Fruit fly (Drosophila melanogaster): Measurements from ENCODE around the gene CG12224.

Gene CG12224

dm6 chr3R:11947959-11948358, 33.9 kb downstream of the CG12224 start:
- no peak for TF ChIP-seq fru (GFP tag; optimal IDR thresholded peaks at IDR 0.05)
- TF ChIP-seq Mio (GFP tag; optimal IDR thresholded peaks at IDR 0.05) = no peak
- TF ChIP-seq CrebA (GFP tag; optimal IDR thresholded peaks at IDR 0.05; ENCODE audit: borderline replicate concordance) = no peak
- TF ChIP-seq usp (GFP tag; optimal IDR thresholded peaks at IDR 0.05) = no peak
- no peak for TF ChIP-seq tai (GFP tag; optimal IDR thresholded peaks at IDR 0.05)

dm6 chr3R:11947079-11947869, 34.6 kb downstream of the CG12224 start:
- TF ChIP-seq woc (GFP tag; optimal IDR thresholded peaks at IDR 0.05) (peak; percentile 47), Sp1 (GFP tag; optimal IDR thresholded peaks at IDR 0.05) (peak; percentile 45), ey (GFP tag; optimal IDR thresholded peaks at IDR 0.05) (peak; percentile 74), h (GFP tag; optimal IDR thresholded peaks at IDR 0.05) (peak; percentile 67), Jra (GFP tag; optimal IDR thresholded peaks at IDR 0.05) (no peak), Hnf4 (GFP tag; optimal IDR thresholded peaks at IDR 0.05) (peak; percentile 49), fru (GFP tag; optimal IDR thresholded peaks at IDR 0.05) (peak; percentile 71), br (GFP tag; optimal IDR thresholded peaks at IDR 0.05) (peak; percentile 53), rgr (GFP tag; optimal IDR thresholded peaks at IDR 0.05) (peak; percentile 65), HLH106 (tag; optimal IDR thresholded peaks at IDR 0.05) (peak; percentile 72), OdsH (GFP tag; optimal IDR thresholded peaks at IDR 0.05) (peak; percentile 55), dmrt93B (GFP tag; optimal IDR thresholded peaks at IDR 0.05) (peak; percentile 52), Rel (GFP tag; optimal IDR thresholded peaks at IDR 0.05) (no peak), Rel (tag; optimal IDR thresholded peaks at IDR 0.05) (no peak), GATAd (GFP tag; optimal IDR thresholded peaks at IDR 0.05) (no peak), foxo (GFP tag; optimal IDR thresholded peaks at IDR 0.05) (peak in 1 of 2 experiments; percentile 75), Dfd (GFP tag; optimal IDR thresholded peaks at IDR 0.05) (no peak), psq (GFP tag; optimal IDR thresholded peaks at IDR 0.05) (peak; percentile 68), CG9705 (GFP tag; optimal IDR thresholded peaks at IDR 0.05) (peak; percentile 4), Abd-B (GFP tag; optimal IDR thresholded peaks at IDR 0.05) (no peak)

- no peak for TF ChIP-seq HLH106 (tag; optimal IDR thresholded peaks at IDR 0.05)
- TF ChIP-seq br (GFP tag; optimal IDR thresholded peaks at IDR 0.05) = no peak
- TF ChIP-seq CG32264 (GFP tag; optimal IDR thresholded peaks at IDR 0.05) = no peak
- TF ChIP-seq sv (GFP tag; optimal IDR thresholded peaks at IDR 0.05) = no peak
- TF ChIP-seq Rel (GFP tag; optimal IDR thresholded peaks at IDR 0.05) = no peak
- TF ChIP-seq Rel (tag; optimal IDR thresholded peaks at IDR 0.05) = no peak
- no peak for TF ChIP-seq Sp1 (GFP tag; optimal IDR thresholded peaks at IDR 0.05)
- no peak for TF ChIP-seq ey (GFP tag; optimal IDR thresholded peaks at IDR 0.05)
- TF ChIP-seq Myc (optimal IDR thresholded peaks at IDR 0.05) = no peak
- TF ChIP-seq pan (optimal IDR thresholded peaks at IDR 0.05) = no peak
- TF ChIP-seq Dfd (GFP tag; optimal IDR thresholded peaks at IDR 0.05) = no peak
- no peak for TF ChIP-seq Vsx2 (GFP tag; optimal IDR thresholded peaks at IDR 0.05; ENCODE audit: partially characterized antibody)
- TF ChIP-seq GATAd (GFP tag; optimal IDR thresholded peaks at IDR 0.05) = no peak
Measured at dm6 chr3R:11945450-11946317, 36.2 kb downstream of the CG12224 start.

- TF ChIP-seq CG9705 (GFP tag; optimal IDR thresholded peaks at IDR 0.05) (no peak), Vsx2 (GFP tag; optimal IDR thresholded peaks at IDR 0.05; ENCODE audit: partially characterized antibody) (peak; percentile 62)
Measured at dm6 chr3R:11941116-11941515, 40.7 kb downstream of the CG12224 start.

- TF ChIP-seq Hr78 (GFP tag; optimal IDR thresholded peaks at IDR 0.05) (no peak), h (GFP tag; optimal IDR thresholded peaks at IDR 0.05) (peak; percentile 43), pan (optimal IDR thresholded peaks at IDR 0.05) (no peak), CrebA (GFP tag; optimal IDR thresholded peaks at IDR 0.05; ENCODE audit: borderline replicate concordance) (peak; percentile 67), Abd-B (GFP tag; optimal IDR thresholded peaks at IDR 0.05) (no peak), fru (GFP tag; optimal IDR thresholded peaks at IDR 0.05) (peak; percentile 52), dl (GFP tag; optimal IDR thresholded peaks at IDR 0.05; ENCODE audit: insufficient read depth in 1 of 2, partially characterized antibody in 2 of 2) (peak; percentile 2 to 26), Vsx2 (GFP tag; optimal IDR thresholded peaks at IDR 0.05; ENCODE audit: partially characterized antibody) (peak; percentile 30), sage (GFP tag; optimal IDR thresholded peaks at IDR 0.05) (peak; percentile 32), foxo (GFP tag; optimal IDR thresholded peaks at IDR 0.05) (peak in 1 of 2 experiments; percentile 55), tai (GFP tag; optimal IDR thresholded peaks at IDR 0.05) (no peak), Myc (optimal IDR thresholded peaks at IDR 0.05) (no peak), rgr (GFP tag; optimal IDR thresholded peaks at IDR 0.05) (peak; percentile 21), Dif (GFP tag; optimal IDR thresholded peaks at IDR 0.05; ENCODE audit: partially characterized antibody) (peak; percentile 48), Hr83 (GFP tag; optimal IDR thresholded peaks at IDR 0.05; ENCODE audit: poor library complexity, severe bottlenecking) (peak; percentile 26), sv (GFP tag; optimal IDR thresholded peaks at IDR 0.05) (no peak), woc (GFP tag; optimal IDR thresholded peaks at IDR 0.05) (peak; percentile 56), Jra (GFP tag; optimal IDR thresholded peaks at IDR 0.05) (peak; percentile 9), Rel (GFP tag; optimal IDR thresholded peaks at IDR 0.05) (peak; percentile 8), Rel (tag; optimal IDR thresholded peaks at IDR 0.05) (no peak), HLH106 (tag; optimal IDR thresholded peaks at IDR 0.05) (no peak), br (GFP tag; optimal IDR thresholded peaks at IDR 0.05) (peak; percentile 20), OdsH (GFP tag; optimal IDR thresholded peaks at IDR 0.05) (peak; percentile 31), ey (GFP tag; optimal IDR thresholded peaks at IDR 0.05) (peak; percentile 44), psq (GFP tag; optimal IDR thresholded peaks at IDR 0.05) (peak; percentile 51)
Measured at dm6 chr3R:11937427-11938114, 44.3 kb downstream of the CG12224 start.

Measured in whole organism, wandering third instar larva.